Worm (Caenorhabditis elegans): ENCODE results near the gene mlc-1.

The mlc-1 gene

ce11 chrX:17442539-17442938 lies 16.5 kb upstream of the mlc-1 start:
- TF ChIP-seq tbx-37 (GFP tag; conservative IDR thresholded peaks at IDR 0.05): 0 out of 2 replicates have a peak, but pooled peaks have one; percentile 46
- peak; percentile 73; the same call in 1 of the 2 replicates for TF ChIP-seq scrt-1 (GFP tag; IDR thresholded peaks at IDR 0.05)

- peak; percentile 32 for TF ChIP-seq scrt-1 (GFP tag; IDR thresholded peaks at IDR 0.05)
These were observed 14.3 kb upstream of the mlc-1 start for ce11 chrX:17444683-17445082.

ce11 chrX:17445239-17445638 lies 13.8 kb upstream of the mlc-1 start:
- peak; percentile 27; the same call in 1 of the 2 replicates for TF ChIP-seq scrt-1 (GFP tag; IDR thresholded peaks at IDR 0.05)

ce11 chrX:17447212-17447611 lies 11.8 kb upstream of the mlc-1 start:
- 0 out of 2 replicates have a peak, but pooled peaks have one; percentile 19 for TF ChIP-seq flt-1 (GFP tag; IDR thresholded peaks at IDR 0.05)

ce11 chrX:17451410-17451809 lies 7.6 kb upstream of the mlc-1 start, which contains the start of gene C36E6.2:
TSS of gene C36E6.2 (plus strand) at chrX:17451670.
- TF ChIP-seq F13C5.2 (tag; optimal IDR thresholded peaks at IDR 0.05) (no peak), hmg-4 (GFP tag; optimal IDR thresholded peaks at IDR 0.05) (peak; percentile 39), scrt-1 (GFP tag; IDR thresholded peaks at IDR 0.05) (0 out of 2 replicates have a peak, but pooled peaks have one; percentile 33), ama-1 (optimal IDR thresholded peaks at IDR 0.05) (no peak)

- no peak for TF ChIP-seq ceh-13 (GFP tag; optimal IDR thresholded peaks at IDR 0.05)
- no peak for TF ChIP-seq B0310.2 (tag; optimal IDR thresholded peaks at IDR 0.05)
- TF ChIP-seq aly-1 (tag; optimal IDR thresholded peaks at IDR 0.05): peak; percentile 56
- TF ChIP-seq sea-1 (GFP tag; conservative IDR thresholded peaks at IDR 0.05): no peak
- peak; percentile 7 for TF ChIP-seq hmg-4 (GFP tag; optimal IDR thresholded peaks at IDR 0.05)
These were observed 2.4 kb upstream of the mlc-1 start, which contains the start of gene mlc-2 for ce11 chrX:17456536-17457165. TSS of gene mlc-2 (minus strand) at chrX:17456586.

ce11 chrX:17461958-17462357 lies 2.9 kb downstream of the mlc-1 start:
- TF ChIP-seq B0310.2 (tag; optimal IDR thresholded peaks at IDR 0.05): no peak
- TF ChIP-seq sea-1 (GFP tag; conservative IDR thresholded peaks at IDR 0.05): no peak
- no peak for TF ChIP-seq tra-4 (tag; optimal IDR thresholded peaks at IDR 0.05)
- no peak for TF ChIP-seq hnd-1 (tag; optimal IDR thresholded peaks at IDR 0.05)
- no peak for TF ChIP-seq hmg-4 (GFP tag; optimal IDR thresholded peaks at IDR 0.05)
- TF ChIP-seq scrt-1 (GFP tag; IDR thresholded peaks at IDR 0.05): no peak
- TF ChIP-seq ceh-13 (GFP tag; optimal IDR thresholded peaks at IDR 0.05): no peak
- no peak for TF ChIP-seq ceh-36 (tag; optimal IDR thresholded peaks at IDR 0.05)

- TF ChIP-seq ceh-13 (GFP tag; optimal IDR thresholded peaks at IDR 0.05) (no peak), flt-1 (GFP tag; IDR thresholded peaks at IDR 0.05) (no peak), B0310.2 (tag; optimal IDR thresholded peaks at IDR 0.05) (no peak), tbx-11 (GFP tag; IDR thresholded peaks at IDR 0.05) (no peak), sea-1 (GFP tag; conservative IDR thresholded peaks at IDR 0.05) (no peak), hnd-1 (tag; optimal IDR thresholded peaks at IDR 0.05) (no peak), scrt-1 (GFP tag; IDR thresholded peaks at IDR 0.05) (no peak), F13C5.2 (tag; optimal IDR thresholded peaks at IDR 0.05) (no peak), hmg-4 (GFP tag; optimal IDR thresholded peaks at IDR 0.05) (no peak), ceh-36 (tag; optimal IDR thresholded peaks at IDR 0.05) (no peak), aly-1 (tag; optimal IDR thresholded peaks at IDR 0.05) (no peak), hmbx-1 (tag; optimal IDR thresholded peaks at IDR 0.05) (no peak), ama-1 (optimal IDR thresholded peaks at IDR 0.05) (no peak)
These were observed 5.8 kb downstream of the mlc-1 start, which contains the start of gene slc-17.1 for ce11 chrX:17464801-17465200. TSS of gene slc-17.1 (minus strand) at chrX:17464901.

- no peak for TF ChIP-seq sea-1 (GFP tag; conservative IDR thresholded peaks at IDR 0.05)
- TF ChIP-seq ama-1 (optimal IDR thresholded peaks at IDR 0.05): no peak
- no peak for TF ChIP-seq aly-1 (tag; optimal IDR thresholded peaks at IDR 0.05)
- no peak for TF ChIP-seq B0310.2 (tag; optimal IDR thresholded peaks at IDR 0.05)
- TF ChIP-seq F13C5.2 (tag; optimal IDR thresholded peaks at IDR 0.05): no peak
- TF ChIP-seq ets-7 (tag; optimal IDR thresholded peaks at IDR 0.05): no peak
- no peak for TF ChIP-seq hnd-1 (tag; optimal IDR thresholded peaks at IDR 0.05)
- TF ChIP-seq hmbx-1 (tag; optimal IDR thresholded peaks at IDR 0.05): no peak
- TF ChIP-seq ceh-13 (GFP tag; optimal IDR thresholded peaks at IDR 0.05): no peak
- no peak for TF ChIP-seq tbx-37 (GFP tag; conservative IDR thresholded peaks at IDR 0.05)
- TF ChIP-seq pes-1 (GFP tag; IDR thresholded peaks at IDR 0.05): no peak
- no peak for TF ChIP-seq tbx-11 (GFP tag; IDR thresholded peaks at IDR 0.05)
- TF ChIP-seq tra-4 (tag; optimal IDR thresholded peaks at IDR 0.05): no peak
- no peak for TF ChIP-seq scrt-1 (GFP tag; IDR thresholded peaks at IDR 0.05)
- TF ChIP-seq ceh-36 (tag; optimal IDR thresholded peaks at IDR 0.05): no peak
These were observed 7.6 kb downstream of the mlc-1 start, which contains the start of gene ZK54.3 for ce11 chrX:17466615-17467014. TSS of gene ZK54.3 (minus strand) at chrX:17467005.
